Comparison of ENCODE assay signal across 3 fruit fly cellular contexts in the genomic region with DNA sequence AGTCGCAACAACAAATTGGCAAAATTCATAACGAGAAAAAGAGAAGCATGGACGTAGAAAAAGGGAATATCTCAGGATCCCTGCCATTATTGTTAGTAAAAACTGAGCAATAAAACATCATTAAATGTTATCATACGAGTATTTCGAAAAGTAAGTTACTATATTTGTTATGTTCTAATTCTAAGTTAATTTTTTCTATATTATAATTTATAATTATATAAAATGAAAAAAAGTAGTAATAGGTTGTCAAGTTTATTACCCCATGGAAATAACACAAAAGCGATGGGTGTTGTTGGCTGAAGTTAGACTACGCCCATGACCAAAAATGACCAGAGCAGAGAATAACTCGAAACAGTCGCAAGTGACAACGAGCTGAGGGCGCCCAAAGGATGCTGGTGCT.
TF ChIP-seq lines count a peak whose summit lies in the region.

No protein-coding gene starts in this region.

TF ChIP-seq in whole organism, prepupa, 60 proteins besides CTCF, POLR2A, EP300 and RAD21 (continues in another document):
- TF ChIP-seq Hr38 (GFP tag; optimal IDR thresholded peaks at IDR 0.05; lab: Kevin White, UChicago), result no peak
- peak; percentile 73 for TF ChIP-seq Eip78C (GFP tag; lab: Kevin White, UChicago)
- peak; percentile 44 for TF ChIP-seq CG31627 (GFP tag; optimal IDR thresholded peaks at IDR 0.05; lab: Kevin White, UChicago)
- peak; percentile 70 for TF ChIP-seq CG16779 (tag; optimal IDR thresholded peaks at IDR 0.05; lab: Kevin White, UChicago)
- peak; percentile 86 for TF ChIP-seq CG34406 (GFP tag; optimal IDR thresholded peaks at IDR 0.05; lab: Kevin White, UChicago)
- peak; percentile 57 for TF ChIP-seq Sox15 (GFP tag; optimal IDR thresholded peaks at IDR 0.05; lab: Kevin White, UChicago)
- TF ChIP-seq Eip75B (GFP tag; optimal IDR thresholded peaks at IDR 0.05; lab: Kevin White, UChicago), result peak; percentile 38
- TF ChIP-seq esn (GFP tag; optimal IDR thresholded peaks at IDR 0.05; lab: Kevin White, UChicago), result peak; percentile 80
- TF ChIP-seq CG8119 (GFP tag; IDR thresholded peaks at IDR 0.05; lab: Robert Waterston, UW), result peak; percentile 71
- peak; percentile 24 to 27 for TF ChIP-seq salr (GFP tag; optimal IDR thresholded peaks at IDR 0.05; lab: Kevin White, UChicago)
- TF ChIP-seq CG15336 (GFP tag; IDR thresholded peaks at IDR 0.05; lab: Robert Waterston, UW), result peak; percentile 56; the same call in 1 of the 2 replicates
- no peak for TF ChIP-seq dac (GFP tag; optimal IDR thresholded peaks at IDR 0.05; lab: Kevin White, UChicago)
- TF ChIP-seq CG10631 (GFP tag; optimal IDR thresholded peaks at IDR 0.05; lab: Kevin White, UChicago), result peak; percentile 78
- TF ChIP-seq ss (GFP tag; optimal IDR thresholded peaks at IDR 0.05; lab: Kevin White, UChicago), result peak; percentile 6 to 12
- peak; percentile 47 for TF ChIP-seq Smox (GFP tag; optimal IDR thresholded peaks at IDR 0.05; lab: Kevin White, UChicago)
- no peak for TF ChIP-seq cyc (GFP tag; optimal IDR thresholded peaks at IDR 0.05; lab: Kevin White, UChicago)
- peak; percentile 39 for TF ChIP-seq Hr39 (GFP tag; optimal IDR thresholded peaks at IDR 0.05; lab: Kevin White, UChicago)
- TF ChIP-seq CG6808 (GFP tag; optimal IDR thresholded peaks at IDR 0.05; lab: Kevin White, UChicago), result no peak
- peak; percentile 8 for TF ChIP-seq topi (GFP tag; optimal IDR thresholded peaks at IDR 0.05; lab: Kevin White, UChicago)
- TF ChIP-seq CG11902 (GFP tag; optimal IDR thresholded peaks at IDR 0.05; lab: Kevin White, UChicago), result peak; percentile 19
- TF ChIP-seq CG8319 (GFP tag; optimal IDR thresholded peaks at IDR 0.05; lab: Kevin White, UChicago), result no peak
- peak; percentile 72 for TF ChIP-seq CG6792 (GFP tag; optimal IDR thresholded peaks at IDR 0.05; lab: Kevin White, UChicago)
- TF ChIP-seq net (GFP tag; optimal IDR thresholded peaks at IDR 0.05; lab: Kevin White, UChicago), result peak; percentile 32
- peak; percentile 10 for TF ChIP-seq dsx (GFP tag; optimal IDR thresholded peaks at IDR 0.05; lab: Kevin White, UChicago; ENCODE audit: poor library complexity, severe bottlenecking)
- TF ChIP-seq Sox14 (GFP tag; optimal IDR thresholded peaks at IDR 0.05; lab: Kevin White, UChicago), result peak; percentile 39
- TF ChIP-seq CG7368 (GFP tag; optimal IDR thresholded peaks at IDR 0.05; lab: Kevin White, UChicago), result no peak
- peak; percentile 10 for TF ChIP-seq CG4318 (GFP tag; optimal IDR thresholded peaks at IDR 0.05; lab: Kevin White, UChicago)
- TF ChIP-seq CG6276 (GFP tag; optimal IDR thresholded peaks at IDR 0.05; lab: Kevin White, UChicago), result no peak
- TF ChIP-seq CG32006 (GFP tag; optimal IDR thresholded peaks at IDR 0.05; lab: Kevin White, UChicago), result peak; percentile 61

TF ChIP-seq in whole organism, pupa, 21 proteins besides CTCF, POLR2A, EP300 and RAD21:
- TF ChIP-seq CG17806 (tag; optimal IDR thresholded peaks at IDR 0.05; lab: Kevin White, UChicago) (no peak), Snoo (tag; optimal IDR thresholded peaks at IDR 0.05; lab: Kevin White, UChicago) (peak; percentile 85), CG8301 (tag; optimal IDR thresholded peaks at IDR 0.05; lab: Kevin White, UChicago) (no peak), gl (tag; optimal IDR thresholded peaks at IDR 0.05; lab: Kevin White, UChicago) (no peak), D1 (tag; optimal IDR thresholded peaks at IDR 0.05; lab: Kevin White, UChicago) (no peak), CG14655 (GFP tag; optimal IDR thresholded peaks at IDR 0.05; lab: Kevin White, UChicago) (no peak), Pif1A (GFP tag; optimal IDR thresholded peaks at IDR 0.05; lab: Kevin White, UChicago) (no peak), CG13204 (GFP tag; optimal IDR thresholded peaks at IDR 0.05; lab: Kevin White, UChicago) (peak; percentile 63), CG15710 (tag; optimal IDR thresholded peaks at IDR 0.05; lab: Kevin White, UChicago) (peak; percentile 83), CG34367 (tag; optimal IDR thresholded peaks at IDR 0.05; lab: Kevin White, UChicago) (peak; percentile 62), fd96Ca (GFP tag; IDR thresholded peaks at IDR 0.05; lab: Robert Waterston, UW) (peak; percentile 35; the same call in 1 of the 3 replicates), Pif1B (GFP tag; optimal IDR thresholded peaks at IDR 0.05; lab: Kevin White, UChicago) (no peak), EcR (GFP tag; optimal IDR thresholded peaks at IDR 0.05; lab: Kevin White, UChicago) (no peak), Ets98B (GFP tag; IDR thresholded peaks at IDR 0.05; lab: Robert Waterston, UW) (no peak), CG8159 (tag; optimal IDR thresholded peaks at IDR 0.05; lab: Kevin White, UChicago) (peak; percentile 33), rn (GFP tag; IDR thresholded peaks at IDR 0.05; lab: Robert Waterston, UW) (no peak), CG9948 (tag; optimal IDR thresholded peaks at IDR 0.05; lab: Kevin White, UChicago) (peak; percentile 1), CG12605 (GFP tag; IDR thresholded peaks at IDR 0.05; lab: Robert Waterston, UW) (no peak), CG32121 (GFP tag; IDR thresholded peaks at IDR 0.05; lab: Robert Waterston, UW) (no peak; the same call in 1 of the 2 replicates), CG10348 (GFP tag; IDR thresholded peaks at IDR 0.05; lab: Robert Waterston, UW) (no peak), CG4496 (GFP tag; IDR thresholded peaks at IDR 0.05; lab: Robert Waterston, UW) (no peak)

TF ChIP-seq in whole organism, wandering third instar larva, 38 proteins besides CTCF, POLR2A, EP300 and RAD21:
- TF ChIP-seq fru (GFP tag; optimal IDR thresholded peaks at IDR 0.05; lab: Kevin White, UChicago) (peak; percentile 55), Abd-B (GFP tag; optimal IDR thresholded peaks at IDR 0.05; lab: Kevin White, UChicago) (no peak), Sp1 (GFP tag; optimal IDR thresholded peaks at IDR 0.05; lab: Kevin White, UChicago) (peak; percentile 86), CrebA (GFP tag; optimal IDR thresholded peaks at IDR 0.05; lab: Kevin White, UChicago; ENCODE audit: borderline replicate concordance) (no peak), woc (GFP tag; optimal IDR thresholded peaks at IDR 0.05; lab: Kevin White, UChicago) (no peak), ey (GFP tag; optimal IDR thresholded peaks at IDR 0.05; lab: Kevin White, UChicago) (peak; percentile 16), CG32264 (GFP tag; optimal IDR thresholded peaks at IDR 0.05; lab: Kevin White, UChicago) (no peak), HLH106 (tag; optimal IDR thresholded peaks at IDR 0.05; lab: Kevin White, UChicago) (peak; percentile 86), br (GFP tag; optimal IDR thresholded peaks at IDR 0.05; lab: Kevin White, UChicago) (peak; percentile 25), OdsH (GFP tag; optimal IDR thresholded peaks at IDR 0.05; lab: Kevin White, UChicago) (peak; percentile 47), dl (GFP tag; optimal IDR thresholded peaks at IDR 0.05; lab: Kevin White, UChicago; ENCODE audit: insufficient read depth in 1 of 2, partially characterized antibody in 2 of 2) (no peak), Rel (GFP tag; optimal IDR thresholded peaks at IDR 0.05; lab: Kevin White, UChicago) (no peak), Rel (tag; optimal IDR thresholded peaks at IDR 0.05; lab: Kevin White, UChicago) (no peak), psq (GFP tag; optimal IDR thresholded peaks at IDR 0.05; lab: Kevin White, UChicago) (peak; percentile 60), h (GFP tag; optimal IDR thresholded peaks at IDR 0.05; lab: Kevin White, UChicago) (peak; percentile 10), CG9705 (GFP tag; optimal IDR thresholded peaks at IDR 0.05; lab: Kevin White, UChicago) (no peak), GATAd (GFP tag; optimal IDR thresholded peaks at IDR 0.05; lab: Kevin White, UChicago) (no peak), Hnf4 (GFP tag; optimal IDR thresholded peaks at IDR 0.05; lab: Kevin White, UChicago) (no peak), rgr (GFP tag; optimal IDR thresholded peaks at IDR 0.05; lab: Kevin White, UChicago) (peak; percentile 42), foxo (GFP tag; optimal IDR thresholded peaks at IDR 0.05; lab: Kevin White, UChicago) (peak in 1 of 2 experiments; percentile 61)

Comparison
In these comparisons a context has a peak if more than half of its experiments do, and no peak if none do; other contexts are left out.
1. Of the 1 proteins assayed by ChIP-seq in both whole organism, prepupa and whole organism, wandering third instar larva: peak only in whole organism, prepupa: none; only in whole organism, wandering third instar larva: none; in both: OdsH; in neither: 0.